Worm (Caenorhabditis elegans) whole organism, young adult: ENCODE results near the gene mig-5.

Source experiments
- F22D6.2 ChIP-seq: sonication (generic microtip); optimal IDR thresholded peaks from 2 replicates; lab custom pipeline; 2016; ENCODE audit warnings: mild to moderate bottlenecking, missing genetic modification characterization, missing compliant biosample characterization
- F57C9.4 ChIP-seq: sonication (generic microtip); optimal IDR thresholded peaks from 2 replicates; lab custom pipeline; 2017; ENCODE audit warnings: mild to moderate bottlenecking, missing genetic modification characterization, missing compliant biosample characterization
- efl-1 ChIP-seq: fragments of 150-350 bp; optimal IDR thresholded peaks from 2 replicates; lab custom pipeline; 2014; ENCODE audit warnings: missing biosample characterization, missing genetic modification reagents, missing genetic modification characterization
- hrde-1 ChIP-seq: sonication (generic microtip); optimal IDR thresholded peaks from 2 replicates; lab custom pipeline; 2016; ENCODE audit warnings: missing genetic modification characterization, mild to moderate bottlenecking, missing compliant biosample characterization, moderate library complexity, missing genotype, missing genetic modification reagents, borderline replicate concordance
- let-607 ChIP-seq, 2 experiments: fragments of 200-800 bp in 1 of 2; sonication (Bioruptor generic) in 1 of 2; sonication (generic microtip) in 1 of 2; optimal IDR thresholded peaks; 2 replicates each; lab custom pipeline; 2016 to 2018; ENCODE audit warnings: mild to moderate bottlenecking in 2 of 2, missing compliant biosample characterization in 2 of 2, missing genetic modification characterization in 2 of 2, moderate library complexity in 2 of 2, missing genotype in 1 of 2
- lin-54 ChIP-seq: fragments of 200-800 bp; sonication (Bioruptor generic); optimal IDR thresholded peaks from 2 replicates; lab custom pipeline; 2018; ENCODE audit warnings: mild to moderate bottlenecking, missing genetic modification characterization, missing compliant biosample characterization
- nfya-1 ChIP-seq: sonication (generic microtip); optimal IDR thresholded peaks from 2 replicates; lab custom pipeline; 2017; ENCODE audit warnings: antibody characterized with exemption, missing compliant biosample characterization, missing genetic modification characterization, borderline replicate concordance; ENCODE audit not compliant: insufficient read depth
- pha-4 ChIP-seq: fragments of 150-350 bp; sonication (generic microtip); optimal IDR thresholded peaks from 2 replicates; lab custom pipeline; 2014; ENCODE audit warnings: missing biosample characterization, missing genetic modification reagents, missing genetic modification characterization
- snpc-4 ChIP-seq, 5 experiments: fragments of 150-350 bp in 1 of 5; sonication (generic microtip) in 4 of 5; optimal IDR thresholded peaks; 2 replicates each; lab custom pipeline; 2014 to 2018; ENCODE audit warnings: missing genetic modification characterization in 5 of 5, missing biosample characterization in 3 of 5, antibody characterized with exemption in 2 of 5, mild to moderate bottlenecking in 2 of 5, missing compliant biosample characterization in 2 of 5, missing genotype in 2 of 5, moderate library complexity in 2 of 5, missing genetic modification reagents in 1 of 5
- unc-62 ChIP-seq: fragments of 150-350 bp; optimal IDR thresholded peaks from 2 replicates; lab custom pipeline; 2014; ENCODE audit warnings: missing biosample characterization, missing genetic modification reagents, missing genetic modification characterization
- ztf-26 ChIP-seq: sonication (generic microtip); optimal IDR thresholded peaks from 2 replicates; lab custom pipeline; 2017; ENCODE audit warnings: missing genetic modification characterization, missing compliant biosample characterization

DNA sequence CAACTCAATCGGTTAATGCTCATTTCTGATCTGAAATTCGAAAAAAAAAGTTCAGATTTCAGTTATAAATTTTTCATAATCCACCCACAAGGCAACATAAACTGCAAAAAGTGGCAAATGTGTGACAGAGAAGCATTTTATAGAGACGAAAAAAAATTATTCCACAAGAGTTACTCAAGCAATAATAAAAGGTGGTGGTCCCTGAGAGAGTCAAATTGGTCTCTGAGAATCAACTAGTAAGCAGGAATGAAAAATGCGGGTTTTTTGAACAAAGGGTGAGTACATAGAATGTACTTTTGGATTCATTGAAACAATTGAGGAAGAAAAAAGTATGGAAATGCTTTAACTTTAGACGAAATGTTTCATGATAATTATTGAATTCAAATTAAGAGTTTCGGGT is 14.4 kb downstream of the mig-5 start, which contains the start of gene T05C12.11:
- TF ChIP-seq pha-4 (no peak), lin-54 (GFP tag; lab: Kevin White, UChicago) (no peak), hrde-1 (tag; lab: Kevin White, UChicago) (no peak), nfya-1 (tag; lab: Kevin White, UChicago) (no peak), F57C9.4 (tag; lab: Kevin White, UChicago) (no peak), unc-62 (no peak), snpc-4 (GFP tag; optimal IDR thresholded peaks at IDR 0.05; lab: Kevin White, UChicago) (no peak), snpc-4 (tag; optimal IDR thresholded peaks at IDR 0.05; lab: Kevin White, UChicago) (no peak), F22D6.2 (no peak), ztf-26 (tag; lab: Kevin White, UChicago) (no peak), let-607 (tag; optimal IDR thresholded peaks at IDR 0.05; lab: Kevin White, UChicago) (no peak), efl-1 (GFP tag; lab: Kevin White, UChicago) (no peak)
